Fruit fly (Drosophila melanogaster) whole organism, embryonic: ENCODE measurements around the gene CG13044.

ENCODE experiments used
- CG31441 ChIP-seq: fragments of 200-800 bp; sonication (Bioruptor generic); IDR thresholded peaks from 2 replicates; pipeline ENCODE4 v1.3.6; 2022; ENCODE audit warnings: missing biosample characterization, missing genetic modification characterization
- Fer3 ChIP-seq: fragments of 200-800 bp; sonication (Bioruptor generic); optimal IDR thresholded peaks from 2 replicates; lab custom pipeline; 2018; ENCODE audit warnings: missing biosample characterization, mild to moderate bottlenecking, missing genetic modification characterization, moderate library complexity
- sens ChIP-seq: fragments of 200-800 bp; sonication (Bioruptor generic); peaks from one replicate; lab custom pipeline; 2016; ENCODE audit warnings: missing biosample characterization, missing genetic modification characterization

dm6 chr3L:16317724-16318123, 14.7 kb upstream of the CG13044 start, which contains the start of gene Nplp3:
- no peak for TF ChIP-seq Fer3 (tag; lab: Kevin White, UChicago)
- TF ChIP-seq sens (GFP tag; lab: Kevin White, UChicago), result no peak
- TF ChIP-seq CG31441 (GFP tag; lab: Robert Waterston, UW), result no peak
